Fruit fly (Drosophila melanogaster) whole organism, wandering third instar larva: ENCODE results near the gene Cul6.
A peak's percentile ranks its signal among the peaks of the same experiment; 100 is the strongest.

Experiments
- Abd-B ChIP-seq: fragments of >200 bp; optimal IDR thresholded peaks from 2 replicates; lab custom pipeline; 2017; ENCODE audit warnings: missing biosample characterization, missing genetic modification characterization
- CG32264 ChIP-seq: fragments of 200-800 bp; sonication (Bioruptor generic); optimal IDR thresholded peaks from 2 replicates; lab custom pipeline; 2016; ENCODE audit warnings: missing biosample characterization, missing genetic modification characterization
- CG9705 ChIP-seq: fragments of 200-800 bp; sonication (Bioruptor generic); optimal IDR thresholded peaks from 2 replicates; lab custom pipeline; 2018; ENCODE audit warnings: missing biosample characterization, mild to moderate bottlenecking, missing genetic modification characterization
- CrebA ChIP-seq: fragments of 200-800 bp; sonication (Bioruptor generic); optimal IDR thresholded peaks from 2 replicates; lab custom pipeline; 2016; ENCODE audit warnings: missing biosample characterization, mild to moderate bottlenecking, missing genetic modification characterization, borderline replicate concordance
- Dfd ChIP-seq: fragments of >200 bp; optimal IDR thresholded peaks from 2 replicates; lab custom pipeline; 2017; ENCODE audit warnings: missing biosample characterization, missing genetic modification characterization
- Dif ChIP-seq: fragments of 200-275, 200-300 bp; sonication (Bioruptor generic); optimal IDR thresholded peaks from 2 replicates; lab custom pipeline; 2018; ENCODE audit warnings: missing biosample characterization, missing genetic modification characterization; ENCODE audit not compliant: partially characterized antibody
- GATAd ChIP-seq: sonication (Bioruptor generic); optimal IDR thresholded peaks from 2 replicates; lab custom pipeline; 2016; ENCODE audit warnings: missing biosample characterization, missing genetic modification characterization
- HLH106 ChIP-seq: fragments of 200-800 bp; optimal IDR thresholded peaks from 3 replicates; lab custom pipeline; 2019; ENCODE audit warnings: missing biosample characterization, mild to moderate bottlenecking, missing genetic modification characterization, moderate library complexity
- Hnf4 ChIP-seq: fragments of 200-800 bp; sonication (Bioruptor generic); optimal IDR thresholded peaks from 2 replicates; lab custom pipeline; 2016; ENCODE audit warnings: missing biosample characterization, mild to moderate bottlenecking, missing genetic modification characterization
- Hr83 ChIP-seq: fragments of 200-300 bp; sonication (Bioruptor generic); optimal IDR thresholded peaks from 2 replicates; lab custom pipeline; 2016; ENCODE audit warnings: missing biosample characterization, mild to moderate bottlenecking, missing genetic modification characterization, moderate library complexity; ENCODE audit not compliant: poor library complexity, severe bottlenecking
- Jra ChIP-seq: sonication (Bioruptor generic); optimal IDR thresholded peaks from 2 replicates; lab custom pipeline; 2016; ENCODE audit warnings: missing biosample characterization, missing genetic modification characterization
- Mio ChIP-seq: sonication (Bioruptor generic); optimal IDR thresholded peaks from 2 replicates; lab custom pipeline; 2016; ENCODE audit warnings: missing biosample characterization, missing genetic modification characterization
- Myc ChIP-seq: fragments of >200 bp; optimal IDR thresholded peaks from 2 replicates; lab custom pipeline; 2017
- N ChIP-seq: fragments of >200 bp; optimal IDR thresholded peaks from 2 replicates; lab custom pipeline; 2018; ENCODE audit warnings: missing biosample characterization, missing external identifiers, missing genetic modification characterization
- OdsH ChIP-seq: fragments of 200-800 bp; sonication (Bioruptor generic); optimal IDR thresholded peaks from 2 replicates; lab custom pipeline; 2016; ENCODE audit warnings: missing biosample characterization, mild to moderate bottlenecking, missing genetic modification characterization
- Rel ChIP-seq, 2 experiments: fragments of 200-800 bp; sonication (Bioruptor generic) in 1 of 2; optimal IDR thresholded peaks; 2 replicates in 1 of 2; 3 replicates in 1 of 2; lab custom pipeline; 2016 to 2019; ENCODE audit warnings: mild to moderate bottlenecking in 2 of 2, missing biosample characterization in 2 of 2, missing genetic modification characterization in 2 of 2, moderate library complexity in 1 of 2
- Sp1 ChIP-seq: fragments of 200-800 bp; sonication (Bioruptor generic); optimal IDR thresholded peaks from 3 replicates; lab custom pipeline; 2019; ENCODE audit warnings: missing biosample characterization, mild to moderate bottlenecking, missing genetic modification characterization, moderate library complexity
- Vsx2 ChIP-seq: fragments of 200-300, 225-300 bp; sonication (Bioruptor generic); optimal IDR thresholded peaks from 2 replicates; lab custom pipeline; 2018; ENCODE audit warnings: missing biosample characterization, missing genetic modification characterization; ENCODE audit not compliant: partially characterized antibody
- br ChIP-seq: fragments of 200-800 bp; sonication (Bioruptor generic); optimal IDR thresholded peaks from 2 replicates; lab custom pipeline; 2016; ENCODE audit warnings: missing biosample characterization, missing genetic modification characterization
- brk ChIP-seq: fragments of 200-800 bp; sonication (Bioruptor generic); optimal IDR thresholded peaks from 2 replicates; lab custom pipeline; 2016; ENCODE audit warnings: missing biosample characterization, mild to moderate bottlenecking, missing genetic modification characterization
- dl ChIP-seq, 2 experiments: fragments of 175-275, 200-275 bp in 1 of 2; fragments of 200-275 bp in 1 of 2; sonication (Bioruptor generic); optimal IDR thresholded peaks; lab custom pipeline; 2018; ENCODE audit warnings: mild to moderate bottlenecking in 2 of 2, missing biosample characterization in 2 of 2, missing genetic modification characterization in 2 of 2, moderate library complexity in 2 of 2; ENCODE audit not compliant: partially characterized antibody in 2 of 2, insufficient read depth in 1 of 2
- dmrt93B ChIP-seq: fragments of 200-800 bp; sonication (Bioruptor generic); optimal IDR thresholded peaks from 2 replicates; lab custom pipeline; 2018; ENCODE audit warnings: missing biosample characterization, mild to moderate bottlenecking, missing genetic modification characterization
- dsf ChIP-seq: sonication (Bioruptor generic); optimal IDR thresholded peaks from 2 replicates; lab custom pipeline; 2016; ENCODE audit warnings: missing biosample characterization, missing genetic modification characterization, borderline replicate concordance
- ey ChIP-seq: fragments of 200-800 bp; sonication (Bioruptor generic); optimal IDR thresholded peaks from 2 replicates; lab custom pipeline; 2016; ENCODE audit warnings: missing biosample characterization, missing genetic modification characterization
- foxo ChIP-seq, 2 experiments: fragments of 200-800 bp; sonication (Bioruptor generic); optimal IDR thresholded peaks; 2 replicates in 1 of 2; 3 replicates in 1 of 2; lab custom pipeline; 2016 to 2017; ENCODE audit warnings: missing biosample characterization in 2 of 2, missing genetic modification characterization in 2 of 2
- fru ChIP-seq: fragments of 200-800 bp; sonication (Bioruptor generic); optimal IDR thresholded peaks from 3 replicates; lab custom pipeline; 2016; ENCODE audit warnings: missing biosample characterization, mild to moderate bottlenecking, missing genetic modification characterization
- h ChIP-seq: fragments of 200-800 bp; sonication (Bioruptor generic); optimal IDR thresholded peaks from 3 replicates; lab custom pipeline; 2016; ENCODE audit warnings: missing biosample characterization, mild to moderate bottlenecking, missing genetic modification characterization
- jim ChIP-seq: fragments of 175-275, 200-325 bp; sonication (Bioruptor generic); optimal IDR thresholded peaks from 2 replicates; lab custom pipeline; 2016; ENCODE audit warnings: missing biosample characterization, mild to moderate bottlenecking, missing genetic modification characterization
- lola ChIP-seq: fragments of >200 bp; optimal IDR thresholded peaks from 2 replicates; lab custom pipeline; 2017; ENCODE audit warnings: missing biosample characterization, missing genetic modification characterization
- pan ChIP-seq: fragments of >200 bp; optimal IDR thresholded peaks from 2 replicates; lab custom pipeline; 2017
- psq ChIP-seq: fragments of 200-800 bp; sonication (Bioruptor generic); optimal IDR thresholded peaks from 3 replicates; lab custom pipeline; 2017; ENCODE audit warnings: missing biosample characterization, mild to moderate bottlenecking, missing genetic modification characterization, moderate library complexity
- rgr ChIP-seq: fragments of 200-800 bp; sonication (Bioruptor generic); optimal IDR thresholded peaks from 3 replicates; lab custom pipeline; 2016; ENCODE audit warnings: missing biosample characterization, mild to moderate bottlenecking, missing genetic modification characterization
- sage ChIP-seq: fragments of 200-800 bp; sonication (Bioruptor generic); optimal IDR thresholded peaks from 2 replicates; lab custom pipeline; 2016; ENCODE audit warnings: missing biosample characterization, mild to moderate bottlenecking, missing genetic modification characterization
- sv ChIP-seq: fragments of 200-800 bp; sonication (Bioruptor generic); optimal IDR thresholded peaks from 3 replicates; lab custom pipeline; 2016; ENCODE audit warnings: missing biosample characterization, missing genetic modification characterization
- tai ChIP-seq: sonication (Bioruptor generic); optimal IDR thresholded peaks from 2 replicates; lab custom pipeline; 2016; ENCODE audit warnings: missing biosample characterization, missing genetic modification characterization
- usp ChIP-seq: fragments of >200 bp; optimal IDR thresholded peaks from 2 replicates; lab custom pipeline; 2017; ENCODE audit warnings: missing biosample characterization, missing genetic modification characterization
- woc ChIP-seq: sonication (Bioruptor generic); optimal IDR thresholded peaks from 2 replicates; lab custom pipeline; 2016; ENCODE audit warnings: missing biosample characterization, mild to moderate bottlenecking, missing genetic modification characterization

The Cul6 gene

dm6 chr3L:13011511-13011910, at the start of gene Cul6:
Gene Cul6 (minus strand): TSS chr3L:13011685.
- TF ChIP-seq dsf (GFP tag; lab: Kevin White, UChicago) (no peak), br (no peak), HLH106 (tag; lab: Kevin White, UChicago) (no peak), Hr83 (GFP tag; lab: Kevin White, UChicago) (no peak), fru (GFP tag; lab: Kevin White, UChicago) (peak; percentile 5), CrebA (no peak), sage (GFP tag; lab: Kevin White, UChicago) (no peak), Mio (no peak), h (no peak), lola (no peak), Rel (GFP tag; optimal IDR thresholded peaks at IDR 0.05; lab: Kevin White, UChicago) (no peak), Rel (tag; optimal IDR thresholded peaks at IDR 0.05; lab: Kevin White, UChicago) (peak; percentile 87), tai (GFP tag; lab: Kevin White, UChicago) (peak; percentile 53), dmrt93B (GFP tag; lab: Kevin White, UChicago) (no peak), usp (no peak), jim (GFP tag; lab: Kevin White, UChicago) (no peak), ey (GFP tag; lab: Kevin White, UChicago) (no peak), dl (GFP tag; optimal IDR thresholded peaks at IDR 0.05; lab: Kevin White, UChicago; ENCODE audit: insufficient read depth in 1 of 2, partially characterized antibody in 2 of 2) (no peak), foxo (GFP tag; optimal IDR thresholded peaks at IDR 0.05; lab: Kevin White, UChicago) (peak in 1 of 2 experiments; percentile 26), Abd-B (GFP tag; lab: Kevin White, UChicago) (no peak), Vsx2 (GFP tag; lab: Kevin White, UChicago) (no peak), psq (no peak), pan (lab: Kevin White, UChicago) (no peak), rgr (GFP tag; lab: Kevin White, UChicago) (peak; percentile 1), Dfd (no peak), GATAd (GFP tag; lab: Kevin White, UChicago) (no peak), Hnf4 (GFP tag; lab: Kevin White, UChicago) (peak; percentile 18), woc (GFP tag; lab: Kevin White, UChicago) (no peak), CG32264 (GFP tag; lab: Kevin White, UChicago) (no peak), Myc (lab: Kevin White, UChicago) (no peak), brk (peak; percentile 6), OdsH (no peak), sv (GFP tag; lab: Kevin White, UChicago) (no peak), CG9705 (GFP tag; lab: Kevin White, UChicago) (no peak), Dif (no peak), Jra (GFP tag; lab: Kevin White, UChicago) (no peak)

- TF ChIP-seq CG32264 (GFP tag; lab: Kevin White, UChicago), result no peak
- TF ChIP-seq Sp1, result no peak
- TF ChIP-seq Vsx2 (GFP tag; lab: Kevin White, UChicago), result no peak
- no peak for TF ChIP-seq CrebA
- no peak for TF ChIP-seq Dfd
- TF ChIP-seq lola, result no peak
- TF ChIP-seq Abd-B (GFP tag; lab: Kevin White, UChicago), result no peak
- TF ChIP-seq jim (GFP tag; lab: Kevin White, UChicago), result no peak
Measured at dm6 chr3L:13058429-13058828, 46.9 kb upstream of the Cul6 start.

dm6 chr3L:13050675-13051202, 39.3 kb upstream of the Cul6 start:
- no peak for TF ChIP-seq Jra (GFP tag; lab: Kevin White, UChicago)
- TF ChIP-seq tai (GFP tag; lab: Kevin White, UChicago), result no peak
- no peak for TF ChIP-seq Rel (GFP tag; optimal IDR thresholded peaks at IDR 0.05; lab: Kevin White, UChicago)
- TF ChIP-seq Rel (tag; optimal IDR thresholded peaks at IDR 0.05; lab: Kevin White, UChicago), result no peak
- TF ChIP-seq Mio, result no peak
- no peak for TF ChIP-seq CG9705 (GFP tag; lab: Kevin White, UChicago)
- TF ChIP-seq Myc (lab: Kevin White, UChicago), result no peak
- no peak for TF ChIP-seq usp
- no peak for TF ChIP-seq Hr83 (GFP tag; lab: Kevin White, UChicago)
- TF ChIP-seq brk, result no peak
- no peak for TF ChIP-seq Vsx2 (GFP tag; lab: Kevin White, UChicago)
- TF ChIP-seq N (GFP tag; lab: Kevin White, UChicago), result no peak
- no peak for TF ChIP-seq ey (GFP tag; lab: Kevin White, UChicago)
- no peak for TF ChIP-seq woc (GFP tag; lab: Kevin White, UChicago)
- TF ChIP-seq dl (GFP tag; optimal IDR thresholded peaks at IDR 0.05; lab: Kevin White, UChicago; ENCODE audit: insufficient read depth in 1 of 2, partially characterized antibody in 2 of 2), result no peak
- TF ChIP-seq foxo (GFP tag; optimal IDR thresholded peaks at IDR 0.05; lab: Kevin White, UChicago), result no peak
- TF ChIP-seq h, result no peak
- TF ChIP-seq jim (GFP tag; lab: Kevin White, UChicago), result no peak
- no peak for TF ChIP-seq Hnf4 (GFP tag; lab: Kevin White, UChicago)
- no peak for TF ChIP-seq fru (GFP tag; lab: Kevin White, UChicago)
